Worm (Caenorhabditis elegans): ENCODE data around the gene zchc-1A.

- TF ChIP-seq nhr-237 (tag; optimal IDR thresholded peaks at IDR 0.05) (no peak), unc-62 (GFP tag; optimal IDR thresholded peaks at IDR 0.05) (no peak), fkh-2 (tag; optimal IDR thresholded peaks at IDR 0.05) (no peak), jun-1 (tag; optimal IDR thresholded peaks at IDR 0.05) (no peak), lin-15B (tag; optimal IDR thresholded peaks at IDR 0.05) (no peak), fkh-10 (GFP tag; optimal IDR thresholded peaks at IDR 0.05) (no peak), ceh-28 (tag; optimal IDR thresholded peaks at IDR 0.05) (no peak), sea-2 (GFP tag; optimal IDR thresholded peaks at IDR 0.05) (no peak), elt-3 (tag; optimal IDR thresholded peaks at IDR 0.05) (no peak), nhr-11 (tag; optimal IDR thresholded peaks at IDR 0.05) (no peak), lin-39 (tag; optimal IDR thresholded peaks at IDR 0.05) (no peak)
Observed at ce11 chrX:5214790-5215189, 40.6 kb downstream of the zchc-1A start.

Data from whole organism, L3 larva.